Fruit fly (Drosophila melanogaster) whole organism: Measurements from ENCODE around the gene CG11700.

Source experiments
- CG8478 ChIP-seq: fragments of >200 bp; optimal IDR thresholded peaks from 2 replicates; lab custom pipeline; 2018; ENCODE audit warnings: inconsistent platforms
- Dll ChIP-seq: fragments of >200 bp; optimal IDR thresholded peaks from 2 replicates; lab custom pipeline; 2017
- EcR ChIP-seq, 2 experiments: fragments of >200 bp; optimal IDR thresholded peaks; 2 replicates each; lab custom pipeline; 2017; ENCODE audit warnings: missing biosample characterization in 2 of 2, missing genetic modification characterization in 2 of 2, missing genetic modification reagents in 2 of 2
- pan ChIP-seq: fragments of >200 bp; optimal IDR thresholded peaks from 2 replicates; lab custom pipeline; 2017
- psq ChIP-seq: fragments of >200 bp; optimal IDR thresholded peaks from 2 replicates; lab custom pipeline; 2017
- usp ChIP-seq: fragments of >200 bp; optimal IDR thresholded peaks from 2 replicates; lab custom pipeline; 2017; ENCODE audit warnings: missing biosample characterization, missing genetic modification characterization, mixed read lengths

The CG11700 gene

dm6 chrX:6295129-6295539 is 11.8 kb upstream of the CG11700 start, which contains the start of the genes CG15891 and CG3815:
CG15891 (minus strand) TSS chrX:6295345.
CG3815 (plus strand) TSS chrX:6295389.
- no peak for TF ChIP-seq Dll (lab: Kevin White, UChicago)

- no peak for TF ChIP-seq CG8478 (lab: Kevin White, UChicago)
- no peak for TF ChIP-seq psq
- no peak for TF ChIP-seq usp (GFP tag; lab: Kevin White, UChicago)
- TF ChIP-seq EcR (GFP tag; optimal IDR thresholded peaks at IDR 0.05; lab: Kevin White, UChicago) = no peak
- no peak for TF ChIP-seq pan (lab: Kevin White, UChicago)
- TF ChIP-seq Dll (lab: Kevin White, UChicago) = no peak
These were observed 10.9 kb upstream of the CG11700 start, which contains the start of gene CG15892 for dm6 chrX:6294243-6294642. CG15892 (minus strand) TSS chrX:6294343.

dm6 chrX:6291083-6291699 is 7.8 kb upstream of the CG11700 start, which contains the start of the genes Rpt4 and mldr:
Rpt4 (minus strand) TSS chrX:6291245.
mldr (plus strand) TSS chrX:6291303.
- TF ChIP-seq psq (no peak), usp (GFP tag; lab: Kevin White, UChicago) (no peak), Dll (lab: Kevin White, UChicago) (no peak), pan (lab: Kevin White, UChicago) (no peak), CG8478 (lab: Kevin White, UChicago) (no peak), EcR (GFP tag; optimal IDR thresholded peaks at IDR 0.05; lab: Kevin White, UChicago) (no peak)

dm6 chrX:6287842-6288241 is 4.5 kb upstream of the CG11700 start, which contains the start of the genes Top3beta and wuho:
Top3beta (minus strand) TSS chrX:6287990.
wuho (plus strand) TSS chrX:6288100.
- TF ChIP-seq psq (no peak), Dll (lab: Kevin White, UChicago) (no peak), CG8478 (lab: Kevin White, UChicago) (no peak), usp (GFP tag; lab: Kevin White, UChicago) (no peak), pan (lab: Kevin White, UChicago) (no peak), EcR (GFP tag; optimal IDR thresholded peaks at IDR 0.05; lab: Kevin White, UChicago) (no peak)

dm6 chrX:6279629-6280073 is 3.7 kb downstream of the CG11700 start, which contains the start of gene Ubi-p5E:
Ubi-p5E (minus strand) TSS chrX:6279647.
- no peak for TF ChIP-seq CG8478 (lab: Kevin White, UChicago)
- no peak for TF ChIP-seq psq
- TF ChIP-seq pan (lab: Kevin White, UChicago) = no peak
- no peak for TF ChIP-seq Dll (lab: Kevin White, UChicago)
- no peak for TF ChIP-seq usp (GFP tag; lab: Kevin White, UChicago)

- TF ChIP-seq EcR (GFP tag; optimal IDR thresholded peaks at IDR 0.05; lab: Kevin White, UChicago) = no peak
- TF ChIP-seq psq = no peak
- TF ChIP-seq CG8478 (lab: Kevin White, UChicago) = peak; percentile 69
These were observed 4.3 kb downstream of the CG11700 start for dm6 chrX:6278879-6279628.

- TF ChIP-seq Dll (lab: Kevin White, UChicago) = no peak
- no peak for TF ChIP-seq usp (GFP tag; lab: Kevin White, UChicago)
- no peak for TF ChIP-seq EcR (GFP tag; optimal IDR thresholded peaks at IDR 0.05; lab: Kevin White, UChicago)
- no peak for TF ChIP-seq psq
- no peak for TF ChIP-seq CG8478 (lab: Kevin White, UChicago)
- TF ChIP-seq pan (lab: Kevin White, UChicago) = no peak
These were observed 6.8 kb downstream of the CG11700 start, which contains the start of gene CG3566 for dm6 chrX:6276590-6276989. CG3566 (minus strand) TSS chrX:6276724.

- TF ChIP-seq CG8478 (lab: Kevin White, UChicago) = no peak
- TF ChIP-seq pan (lab: Kevin White, UChicago) = no peak
- no peak for TF ChIP-seq Dll (lab: Kevin White, UChicago)
- no peak for TF ChIP-seq psq
- no peak for TF ChIP-seq EcR (GFP tag; optimal IDR thresholded peaks at IDR 0.05; lab: Kevin White, UChicago)
- no peak for TF ChIP-seq usp (GFP tag; lab: Kevin White, UChicago)
These were observed 15.4 kb downstream of the CG11700 start, which contains the start of gene Spt6 for dm6 chrX:6267745-6268582. Spt6 (plus strand) TSS chrX:6267797.

- TF ChIP-seq EcR (GFP tag; optimal IDR thresholded peaks at IDR 0.05; lab: Kevin White, UChicago) (no peak), CG8478 (lab: Kevin White, UChicago) (no peak), Dll (lab: Kevin White, UChicago) (no peak), psq (no peak), usp (GFP tag; lab: Kevin White, UChicago) (no peak), pan (lab: Kevin White, UChicago) (no peak)
These were observed 16.1 kb downstream of the CG11700 start, which contains the start of gene schlank for dm6 chrX:6267187-6267711. schlank (minus strand) TSS chrX:6267228.

- TF ChIP-seq pan (lab: Kevin White, UChicago) = no peak
- no peak for TF ChIP-seq CG8478 (lab: Kevin White, UChicago)
- no peak for TF ChIP-seq Dll (lab: Kevin White, UChicago)
- no peak for TF ChIP-seq EcR (GFP tag; optimal IDR thresholded peaks at IDR 0.05; lab: Kevin White, UChicago)
- TF ChIP-seq psq = no peak
- no peak for TF ChIP-seq usp (GFP tag; lab: Kevin White, UChicago)
These were observed 17.3 kb downstream of the CG11700 start for dm6 chrX:6266092-6266491.
